Worm (Caenorhabditis elegans): Measurements from ENCODE around the gene F20D12.7.

The F20D12.7 gene

ce11 chrIV:7977452-7977940 is 38.8 kb upstream of the F20D12.7 start, which contains the start of gene ora-1:
Gene ora-1 (plus strand): TSS chrIV:7977890.
- TF ChIP-seq alr-1 (tag; optimal IDR thresholded peaks at IDR 0.05; ENCODE audit: borderline replicate concordance) (no peak), lir-3 (tag; optimal IDR thresholded peaks at IDR 0.05; ENCODE audit: poor library complexity) (no peak), blmp-1 (tag; optimal IDR thresholded peaks at IDR 0.05) (peak; percentile 62)

- no peak for TF ChIP-seq lsy-2 (tag; optimal IDR thresholded peaks at IDR 0.05)
- TF ChIP-seq ceh-8 (GFP tag; optimal IDR thresholded peaks at IDR 0.05), result no peak
Measured at ce11 chrIV:7976210-7976609, 37.5 kb upstream of the F20D12.7 start, which contains the start of gene F57H12.6. Gene F57H12.6 (minus strand): TSS chrIV:7976310.

- no peak for TF ChIP-seq ets-5 (GFP tag; IDR thresholded peaks at IDR 0.05)
- TF ChIP-seq nhr-77 (tag; optimal IDR thresholded peaks at IDR 0.05), result no peak
- no peak for TF ChIP-seq nhr-71 (tag; optimal IDR thresholded peaks at IDR 0.05)
- no peak for TF ChIP-seq unc-98 (GFP tag; IDR thresholded peaks at IDR 0.05)
- TF ChIP-seq hpl-2 (GFP tag; optimal IDR thresholded peaks at IDR 0.05), result no peak
- no peak for TF ChIP-seq mef-2 (tag; optimal IDR thresholded peaks at IDR 0.05)
- TF ChIP-seq ces-1 (GFP tag; optimal IDR thresholded peaks at IDR 0.05), result no peak
- TF ChIP-seq pag-3 (tag; optimal IDR thresholded peaks at IDR 0.05; ENCODE audit: borderline replicate concordance, insufficient read depth), result no peak
- TF ChIP-seq zip-4 (GFP tag; optimal IDR thresholded peaks at IDR 0.05), result no peak
- TF ChIP-seq nhr-20 (tag; optimal IDR thresholded peaks at IDR 0.05), result no peak
- no peak for TF ChIP-seq lsy-2 (tag; optimal IDR thresholded peaks at IDR 0.05)
- TF ChIP-seq swsn-7 (tag; optimal IDR thresholded peaks at IDR 0.05), result no peak
- no peak for TF ChIP-seq efl-1 (optimal IDR thresholded peaks at IDR 0.05)
- no peak for TF ChIP-seq efl-1 (GFP tag; optimal IDR thresholded peaks at IDR 0.05 in 1 of 2)
- no peak for TF ChIP-seq egl-27 (tag; optimal IDR thresholded peaks at IDR 0.05)
- TF ChIP-seq mdl-1 (tag; optimal IDR thresholded peaks at IDR 0.05), result no peak
- TF ChIP-seq lin-39 (tag; optimal IDR thresholded peaks at IDR 0.05), result no peak
- no peak for TF ChIP-seq unc-30 (tag; optimal IDR thresholded peaks at IDR 0.05)
- no peak for TF ChIP-seq ceh-90 (tag; optimal IDR thresholded peaks at IDR 0.05)
- no peak for TF ChIP-seq nhr-76 (tag; optimal IDR thresholded peaks at IDR 0.05)
Measured at ce11 chrIV:7967006-7967405, 28.3 kb upstream of the F20D12.7 start, which contains the start of gene F57H12.5. Gene F57H12.5 (plus strand): TSS chrIV:7967306.

- no peak for TF ChIP-seq ztf-11 (tag; optimal IDR thresholded peaks at IDR 0.05)
- TF ChIP-seq hlh-17 (GFP tag; optimal IDR thresholded peaks at IDR 0.05; ENCODE audit: borderline replicate concordance), result no peak
- no peak for TF ChIP-seq fkh-4 (tag; optimal IDR thresholded peaks at IDR 0.05; ENCODE audit: borderline replicate concordance)
Measured at ce11 chrIV:7961889-7962342, 23.2 kb upstream of the F20D12.7 start.

- TF ChIP-seq snpc-4 (tag; optimal IDR thresholded peaks at IDR 0.05) (no peak), skn-1 (tag; optimal IDR thresholded peaks at IDR 0.05) (no peak), hpl-2 (GFP tag; optimal IDR thresholded peaks at IDR 0.05) (no peak), nhr-237 (tag; optimal IDR thresholded peaks at IDR 0.05) (no peak), nhr-71 (tag; optimal IDR thresholded peaks at IDR 0.05) (no peak), tlp-1 (tag; optimal IDR thresholded peaks at IDR 0.05) (no peak), ceh-90 (tag; optimal IDR thresholded peaks at IDR 0.05) (no peak), nhr-28 (tag; optimal IDR thresholded peaks at IDR 0.05) (no peak), nhr-76 (tag; optimal IDR thresholded peaks at IDR 0.05) (no peak), lin-14 (GFP tag; optimal IDR thresholded peaks at IDR 0.05) (no peak), mep-1 (tag; optimal IDR thresholded peaks at IDR 0.05) (no peak), pag-3 (tag; optimal IDR thresholded peaks at IDR 0.05; ENCODE audit: borderline replicate concordance, insufficient read depth) (no peak), aha-1 (tag; optimal IDR thresholded peaks at IDR 0.05) (no peak), nhr-11 (tag; optimal IDR thresholded peaks at IDR 0.05) (no peak)
Measured at ce11 chrIV:7958092-7958491, 19.4 kb upstream of the F20D12.7 start.

Measured in whole organism, L1 larva.